Fruit fly (Drosophila melanogaster) whole organism, wandering third instar larva: ENCODE data around the gene Crag.
A peak's percentile ranks its signal among the peaks of the same experiment; 100 is the strongest.

Experiments
- Abd-B ChIP-seq: fragments of >200 bp; optimal IDR thresholded peaks from 2 replicates; lab custom pipeline; 2017; ENCODE audit warnings: missing biosample characterization, missing genetic modification characterization
- CG32264 ChIP-seq: fragments of 200-800 bp; sonication (Bioruptor generic); optimal IDR thresholded peaks from 2 replicates; lab custom pipeline; 2016; ENCODE audit warnings: missing biosample characterization, missing genetic modification characterization
- CG9705 ChIP-seq: fragments of 200-800 bp; sonication (Bioruptor generic); optimal IDR thresholded peaks from 2 replicates; lab custom pipeline; 2018; ENCODE audit warnings: missing biosample characterization, mild to moderate bottlenecking, missing genetic modification characterization
- CrebA ChIP-seq: fragments of 200-800 bp; sonication (Bioruptor generic); optimal IDR thresholded peaks from 2 replicates; lab custom pipeline; 2016; ENCODE audit warnings: missing biosample characterization, mild to moderate bottlenecking, missing genetic modification characterization, borderline replicate concordance
- Dfd ChIP-seq: fragments of >200 bp; optimal IDR thresholded peaks from 2 replicates; lab custom pipeline; 2017; ENCODE audit warnings: missing biosample characterization, missing genetic modification characterization
- Dif ChIP-seq: fragments of 200-275, 200-300 bp; sonication (Bioruptor generic); optimal IDR thresholded peaks from 2 replicates; lab custom pipeline; 2018; ENCODE audit warnings: missing biosample characterization, missing genetic modification characterization; ENCODE audit not compliant: partially characterized antibody
- GATAd ChIP-seq: sonication (Bioruptor generic); optimal IDR thresholded peaks from 2 replicates; lab custom pipeline; 2016; ENCODE audit warnings: missing biosample characterization, missing genetic modification characterization
- HLH106 ChIP-seq: fragments of 200-800 bp; optimal IDR thresholded peaks from 3 replicates; lab custom pipeline; 2019; ENCODE audit warnings: missing biosample characterization, mild to moderate bottlenecking, missing genetic modification characterization, moderate library complexity
- Hr78 ChIP-seq: fragments of >200 bp; optimal IDR thresholded peaks from 2 replicates; lab custom pipeline; 2017; ENCODE audit warnings: missing biosample characterization, missing genetic modification characterization
- Hr83 ChIP-seq: fragments of 200-300 bp; sonication (Bioruptor generic); optimal IDR thresholded peaks from 2 replicates; lab custom pipeline; 2016; ENCODE audit warnings: missing biosample characterization, mild to moderate bottlenecking, missing genetic modification characterization, moderate library complexity; ENCODE audit not compliant: poor library complexity, severe bottlenecking
- Jra ChIP-seq: sonication (Bioruptor generic); optimal IDR thresholded peaks from 2 replicates; lab custom pipeline; 2016; ENCODE audit warnings: missing biosample characterization, missing genetic modification characterization
- Mio ChIP-seq: sonication (Bioruptor generic); optimal IDR thresholded peaks from 2 replicates; lab custom pipeline; 2016; ENCODE audit warnings: missing biosample characterization, missing genetic modification characterization
- Myc ChIP-seq: fragments of >200 bp; optimal IDR thresholded peaks from 2 replicates; lab custom pipeline; 2017
- N ChIP-seq: fragments of >200 bp; optimal IDR thresholded peaks from 2 replicates; lab custom pipeline; 2018; ENCODE audit warnings: missing biosample characterization, missing external identifiers, missing genetic modification characterization
- OdsH ChIP-seq: fragments of 200-800 bp; sonication (Bioruptor generic); optimal IDR thresholded peaks from 2 replicates; lab custom pipeline; 2016; ENCODE audit warnings: missing biosample characterization, mild to moderate bottlenecking, missing genetic modification characterization
- Rel ChIP-seq, 2 experiments: fragments of 200-800 bp; sonication (Bioruptor generic) in 1 of 2; optimal IDR thresholded peaks; 2 replicates in 1 of 2; 3 replicates in 1 of 2; lab custom pipeline; 2016 to 2019; ENCODE audit warnings: mild to moderate bottlenecking in 2 of 2, missing biosample characterization in 2 of 2, missing genetic modification characterization in 2 of 2, moderate library complexity in 1 of 2
- Sp1 ChIP-seq: fragments of 200-800 bp; sonication (Bioruptor generic); optimal IDR thresholded peaks from 3 replicates; lab custom pipeline; 2019; ENCODE audit warnings: missing biosample characterization, mild to moderate bottlenecking, missing genetic modification characterization, moderate library complexity
- Vsx2 ChIP-seq: fragments of 200-300, 225-300 bp; sonication (Bioruptor generic); optimal IDR thresholded peaks from 2 replicates; lab custom pipeline; 2018; ENCODE audit warnings: missing biosample characterization, missing genetic modification characterization; ENCODE audit not compliant: partially characterized antibody
- br ChIP-seq: fragments of 200-800 bp; sonication (Bioruptor generic); optimal IDR thresholded peaks from 2 replicates; lab custom pipeline; 2016; ENCODE audit warnings: missing biosample characterization, missing genetic modification characterization
- brk ChIP-seq: fragments of 200-800 bp; sonication (Bioruptor generic); optimal IDR thresholded peaks from 2 replicates; lab custom pipeline; 2016; ENCODE audit warnings: missing biosample characterization, mild to moderate bottlenecking, missing genetic modification characterization
- dl ChIP-seq, 2 experiments: fragments of 175-275, 200-275 bp in 1 of 2; fragments of 200-275 bp in 1 of 2; sonication (Bioruptor generic); optimal IDR thresholded peaks; lab custom pipeline; 2018; ENCODE audit warnings: mild to moderate bottlenecking in 2 of 2, missing biosample characterization in 2 of 2, missing genetic modification characterization in 2 of 2, moderate library complexity in 2 of 2; ENCODE audit not compliant: partially characterized antibody in 2 of 2, insufficient read depth in 1 of 2
- dmrt93B ChIP-seq: fragments of 200-800 bp; sonication (Bioruptor generic); optimal IDR thresholded peaks from 2 replicates; lab custom pipeline; 2018; ENCODE audit warnings: missing biosample characterization, mild to moderate bottlenecking, missing genetic modification characterization
- dsf ChIP-seq: sonication (Bioruptor generic); optimal IDR thresholded peaks from 2 replicates; lab custom pipeline; 2016; ENCODE audit warnings: missing biosample characterization, missing genetic modification characterization, borderline replicate concordance
- ey ChIP-seq: fragments of 200-800 bp; sonication (Bioruptor generic); optimal IDR thresholded peaks from 2 replicates; lab custom pipeline; 2016; ENCODE audit warnings: missing biosample characterization, missing genetic modification characterization
- foxo ChIP-seq, 2 experiments: fragments of 200-800 bp; sonication (Bioruptor generic); optimal IDR thresholded peaks; 2 replicates in 1 of 2; 3 replicates in 1 of 2; lab custom pipeline; 2016 to 2017; ENCODE audit warnings: missing biosample characterization in 2 of 2, missing genetic modification characterization in 2 of 2
- fru ChIP-seq: fragments of 200-800 bp; sonication (Bioruptor generic); optimal IDR thresholded peaks from 3 replicates; lab custom pipeline; 2016; ENCODE audit warnings: missing biosample characterization, mild to moderate bottlenecking, missing genetic modification characterization
- h ChIP-seq: fragments of 200-800 bp; sonication (Bioruptor generic); optimal IDR thresholded peaks from 3 replicates; lab custom pipeline; 2016; ENCODE audit warnings: missing biosample characterization, mild to moderate bottlenecking, missing genetic modification characterization
- jim ChIP-seq: fragments of 175-275, 200-325 bp; sonication (Bioruptor generic); optimal IDR thresholded peaks from 2 replicates; lab custom pipeline; 2016; ENCODE audit warnings: missing biosample characterization, mild to moderate bottlenecking, missing genetic modification characterization
- lola ChIP-seq: fragments of >200 bp; optimal IDR thresholded peaks from 2 replicates; lab custom pipeline; 2017; ENCODE audit warnings: missing biosample characterization, missing genetic modification characterization
- pan ChIP-seq: fragments of >200 bp; optimal IDR thresholded peaks from 2 replicates; lab custom pipeline; 2017
- psq ChIP-seq: fragments of 200-800 bp; sonication (Bioruptor generic); optimal IDR thresholded peaks from 3 replicates; lab custom pipeline; 2017; ENCODE audit warnings: missing biosample characterization, mild to moderate bottlenecking, missing genetic modification characterization, moderate library complexity
- rgr ChIP-seq: fragments of 200-800 bp; sonication (Bioruptor generic); optimal IDR thresholded peaks from 3 replicates; lab custom pipeline; 2016; ENCODE audit warnings: missing biosample characterization, mild to moderate bottlenecking, missing genetic modification characterization
- sage ChIP-seq: fragments of 200-800 bp; sonication (Bioruptor generic); optimal IDR thresholded peaks from 2 replicates; lab custom pipeline; 2016; ENCODE audit warnings: missing biosample characterization, mild to moderate bottlenecking, missing genetic modification characterization
- tai ChIP-seq: sonication (Bioruptor generic); optimal IDR thresholded peaks from 2 replicates; lab custom pipeline; 2016; ENCODE audit warnings: missing biosample characterization, missing genetic modification characterization
- usp ChIP-seq: fragments of >200 bp; optimal IDR thresholded peaks from 2 replicates; lab custom pipeline; 2017; ENCODE audit warnings: missing biosample characterization, missing genetic modification characterization
- woc ChIP-seq: sonication (Bioruptor generic); optimal IDR thresholded peaks from 2 replicates; lab custom pipeline; 2016; ENCODE audit warnings: missing biosample characterization, mild to moderate bottlenecking, missing genetic modification characterization

The Crag gene

dm6 chrX:8634789-8635188 is 43.0 kb downstream of the Crag start:
- TF ChIP-seq rgr (GFP tag; lab: Kevin White, UChicago) (no peak), Myc (lab: Kevin White, UChicago) (no peak), Abd-B (GFP tag; lab: Kevin White, UChicago) (no peak), Rel (GFP tag; optimal IDR thresholded peaks at IDR 0.05; lab: Kevin White, UChicago) (no peak), Rel (tag; optimal IDR thresholded peaks at IDR 0.05; lab: Kevin White, UChicago) (no peak), Sp1 (no peak), N (no peak)

- TF ChIP-seq jim (GFP tag; lab: Kevin White, UChicago): no peak
- TF ChIP-seq Sp1: no peak
- no peak for TF ChIP-seq dl (GFP tag; optimal IDR thresholded peaks at IDR 0.05; lab: Kevin White, UChicago; ENCODE audit: insufficient read depth in 1 of 2, partially characterized antibody in 2 of 2)
- TF ChIP-seq Hr83 (GFP tag; lab: Kevin White, UChicago): no peak
- no peak for TF ChIP-seq ey (GFP tag; lab: Kevin White, UChicago)
- no peak for TF ChIP-seq h (GFP tag; lab: Kevin White, UChicago)
- no peak for TF ChIP-seq Myc (lab: Kevin White, UChicago)
- TF ChIP-seq dsf (GFP tag; lab: Kevin White, UChicago): no peak
- TF ChIP-seq CrebA (GFP tag; lab: Kevin White, UChicago): no peak
- TF ChIP-seq, all 38 proteins: peak for 0
These were observed 44.5 kb downstream of the Crag start for dm6 chrX:8636114-8636929.

dm6 chrX:8637013-8637412 is 45.2 kb downstream of the Crag start:
- TF ChIP-seq HLH106 (tag; lab: Kevin White, UChicago): no peak
- TF ChIP-seq CrebA (GFP tag; lab: Kevin White, UChicago): no peak
- TF ChIP-seq rgr (GFP tag; lab: Kevin White, UChicago): no peak
- TF ChIP-seq, all 38 proteins: peak for 0

- TF ChIP-seq Dfd (GFP tag; lab: Kevin White, UChicago): peak; percentile 4
- TF ChIP-seq Jra: no peak
These were observed 48.9 kb downstream of the Crag start for dm6 chrX:8640636-8641216.

- TF ChIP-seq Vsx2 (GFP tag; lab: Kevin White, UChicago) (peak; percentile 44), OdsH (no peak), jim (GFP tag; lab: Kevin White, UChicago) (no peak), Hr83 (GFP tag; lab: Kevin White, UChicago) (peak; percentile 22), pan (no peak), Mio (GFP tag; lab: Kevin White, UChicago) (no peak), usp (GFP tag; lab: Kevin White, UChicago) (no peak), Jra (no peak), tai (GFP tag; lab: Kevin White, UChicago) (no peak), rgr (GFP tag; lab: Kevin White, UChicago) (no peak), CG9705 (GFP tag; lab: Kevin White, UChicago) (no peak), Dif (GFP tag; lab: Kevin White, UChicago) (peak; percentile 61), br (GFP tag; lab: Kevin White, UChicago) (no peak), fru (peak; percentile 26), CG32264 (GFP tag; lab: Kevin White, UChicago) (no peak), sage (no peak), HLH106 (tag; lab: Kevin White, UChicago) (no peak), CrebA (GFP tag; lab: Kevin White, UChicago) (no peak), Dfd (GFP tag; lab: Kevin White, UChicago) (no peak), N (peak; percentile 82), Hr78 (GFP tag; lab: Kevin White, UChicago) (no peak), h (GFP tag; lab: Kevin White, UChicago) (peak; percentile 21), brk (GFP tag; lab: Kevin White, UChicago) (no peak), dl (GFP tag; optimal IDR thresholded peaks at IDR 0.05; lab: Kevin White, UChicago; ENCODE audit: insufficient read depth in 1 of 2, partially characterized antibody in 2 of 2) (no peak), woc (GFP tag; lab: Kevin White, UChicago) (no peak), Abd-B (GFP tag; lab: Kevin White, UChicago) (peak; percentile 28), psq (peak; percentile 50), dmrt93B (GFP tag; lab: Kevin White, UChicago) (no peak), foxo (GFP tag; optimal IDR thresholded peaks at IDR 0.05; lab: Kevin White, UChicago) (no peak), Rel (GFP tag; optimal IDR thresholded peaks at IDR 0.05; lab: Kevin White, UChicago) (no peak), Rel (tag; optimal IDR thresholded peaks at IDR 0.05; lab: Kevin White, UChicago) (no peak), lola (GFP tag; lab: Kevin White, UChicago) (no peak), Sp1 (peak; percentile 60), GATAd (no peak), Myc (lab: Kevin White, UChicago) (no peak), dsf (GFP tag; lab: Kevin White, UChicago) (no peak)
These were observed 58.9 kb downstream of the Crag start, which contains the start of gene oc for dm6 chrX:8650631-8651133. oc (minus strand) TSS chrX:8650681.
